Fruit fly (Drosophila melanogaster) whole organism, embryonic: Measurements from ENCODE around the gene PK1-R.

Source experiments
- Antp ChIP-seq: fragments of 200-800 bp; sonication (Bioruptor generic); optimal IDR thresholded peaks from 3 replicates; lab custom pipeline; 2016; ENCODE audit warnings: missing biosample characterization, missing genetic modification characterization
- Atf3 ChIP-seq: fragments of 200-800 bp; sonication (Bioruptor generic); optimal IDR thresholded peaks from 3 replicates; lab custom pipeline; 2016; ENCODE audit warnings: missing biosample characterization, missing genetic modification characterization
- CG10366 ChIP-seq: fragments of 200-800 bp; sonication (Bioruptor generic); IDR thresholded peaks from 2 replicates; pipeline ENCODE4 v1.3.6; 2022; ENCODE audit warnings: missing biosample characterization, missing genetic modification characterization
- CG11085 ChIP-seq: fragments of 200-800 bp; sonication (Bioruptor generic); IDR thresholded peaks from 2 replicates; pipeline ENCODE4 v1.3.6; 2022; ENCODE audit warnings: missing biosample characterization, missing genetic modification characterization
- CG11247 ChIP-seq: fragments of 200-800 bp; sonication (Bioruptor generic); IDR thresholded peaks from 2 replicates; pipeline ENCODE4 v1.3.6; 2022; ENCODE audit warnings: missing biosample characterization, missing genetic modification characterization
- CG11456 ChIP-seq: fragments of 200-800 bp; sonication (Bioruptor generic); IDR thresholded peaks from 3 replicates; pipeline ENCODE4 v1.3.6; 2022; ENCODE audit warnings: missing biosample characterization, missing genetic modification characterization
- CG13123 ChIP-seq: fragments of 200-800 bp; sonication (Bioruptor generic); optimal IDR thresholded peaks from 2 replicates; lab custom pipeline; 2016; ENCODE audit warnings: missing biosample characterization, missing genetic modification characterization
- CG15696 ChIP-seq: fragments of 200-800 bp; sonication (Bioruptor generic); optimal IDR thresholded peaks from 2 replicates; lab custom pipeline; 2019; ENCODE audit warnings: missing biosample characterization, mild to moderate bottlenecking, missing genetic modification characterization, moderate library complexity
- CG1647 ChIP-seq: fragments of 200-800 bp; sonication (Bioruptor generic); optimal IDR thresholded peaks from 3 replicates; lab custom pipeline; 2016; ENCODE audit warnings: missing biosample characterization, missing genetic modification characterization
- CG17361 ChIP-seq: fragments of 200-800 bp; sonication (Bioruptor generic); IDR thresholded peaks from 3 replicates; pipeline ENCODE4 v1.3.6; 2022; ENCODE audit warnings: missing biosample characterization, missing genetic modification characterization
- CG18599 ChIP-seq: fragments of 200-800 bp; sonication (Bioruptor generic); optimal IDR thresholded peaks from 3 replicates; lab custom pipeline; 2017; ENCODE audit warnings: missing biosample characterization, missing genetic modification characterization, mild to moderate bottlenecking, moderate library complexity, missing genetic modification reagents
- CG18619 ChIP-seq: fragments of 200-800 bp; sonication (Bioruptor generic); optimal IDR thresholded peaks from 3 replicates; lab custom pipeline; 2017; ENCODE audit warnings: missing biosample characterization, mild to moderate bottlenecking, missing genetic modification characterization
- CG2875 ChIP-seq: fragments of 200-800 bp; sonication (Bioruptor generic); optimal IDR thresholded peaks from 2 replicates; lab custom pipeline; 2017; ENCODE audit warnings: missing biosample characterization, mild to moderate bottlenecking, missing genetic modification characterization, missing genetic modification reagents
- CG3163 ChIP-seq: fragments of 200-800 bp; sonication (Bioruptor generic); optimal IDR thresholded peaks from 3 replicates; lab custom pipeline; 2016; ENCODE audit warnings: missing biosample characterization, missing genetic modification characterization
- CG33557 ChIP-seq: fragments of 200-800 bp; sonication (Bioruptor generic); optimal IDR thresholded peaks from 2 replicates; lab custom pipeline; 2019; ENCODE audit warnings: missing biosample characterization, mild to moderate bottlenecking, missing genetic modification characterization, moderate library complexity
- CG34376 ChIP-seq: fragments of 200-800 bp; sonication (Bioruptor generic); optimal IDR thresholded peaks from 2 replicates; lab custom pipeline; 2018; ENCODE audit warnings: missing biosample characterization, mild to moderate bottlenecking, missing genetic modification characterization
- CG34422 ChIP-seq: fragments of 200-800 bp; sonication (Bioruptor generic); IDR thresholded peaks from 3 replicates; pipeline ENCODE4 v1.3.6; 2022; ENCODE audit warnings: missing biosample characterization, missing genetic modification characterization
- CG3726 ChIP-seq: fragments of 200-800 bp; sonication (Bioruptor generic); IDR thresholded peaks from 3 replicates; pipeline ENCODE4, ENCODE4 v1.3.6; 2022; ENCODE audit warnings: missing biosample characterization, missing genetic modification characterization
- CG4360 ChIP-seq: fragments of 200-800 bp; sonication (Bioruptor generic); IDR thresholded peaks from 2 replicates; pipeline ENCODE4 v1.3.6; 2022; ENCODE audit warnings: missing biosample characterization, missing genetic modification characterization
- CG6689 ChIP-seq: fragments of 200-800 bp; sonication (Bioruptor generic); IDR thresholded peaks from 2 replicates; pipeline ENCODE4 v1.3.6; 2022; ENCODE audit warnings: missing biosample characterization, missing genetic modification characterization
- CG9609 ChIP-seq: fragments of 200-800 bp; sonication (Bioruptor generic); optimal IDR thresholded peaks from 3 replicates; lab custom pipeline; 2016; ENCODE audit warnings: missing biosample characterization, missing genetic modification characterization
- D19B ChIP-seq: fragments of 200-800 bp; sonication (Bioruptor generic); optimal IDR thresholded peaks from 2 replicates; lab custom pipeline; 2017; ENCODE audit warnings: missing biosample characterization, mild to moderate bottlenecking, missing genetic modification characterization
- Dek ChIP-seq: fragments of 200-800 bp; sonication (Bioruptor generic); optimal IDR thresholded peaks from 3 replicates; lab custom pipeline; 2019; ENCODE audit warnings: missing biosample characterization, mild to moderate bottlenecking, missing genetic modification characterization, moderate library complexity
- Dip3 ChIP-seq: fragments of 200-800 bp; sonication (Bioruptor generic); optimal IDR thresholded peaks from 3 replicates; lab custom pipeline; 2016; ENCODE audit warnings: missing biosample characterization, missing genetic modification characterization
- Drgx ChIP-seq: fragments of 200-800 bp; sonication (Bioruptor generic); IDR thresholded peaks from 2 replicates; pipeline ENCODE4 v1.3.6; 2022; ENCODE audit warnings: missing biosample characterization, missing genetic modification characterization
- E2f2 ChIP-seq: fragments of 200-800 bp; sonication (Bioruptor generic); IDR thresholded peaks from 2 replicates; pipeline ENCODE4 v1.3.6; 2022; ENCODE audit warnings: missing biosample characterization, missing genetic modification characterization
- Hey ChIP-seq: fragments of 200-800 bp; sonication (Bioruptor generic); optimal IDR thresholded peaks from 3 replicates; lab custom pipeline; 2018; ENCODE audit warnings: missing biosample characterization, mild to moderate bottlenecking, missing genetic modification characterization
- Hr51 ChIP-seq, 2 experiments: fragments of 200-800 bp; sonication (Bioruptor generic); optimal IDR thresholded peaks; 2 replicates in 1 of 2; 3 replicates in 1 of 2; lab custom pipeline; 2016 to 2018; ENCODE audit warnings: missing biosample characterization in 2 of 2, missing genetic modification characterization in 2 of 2, mild to moderate bottlenecking in 1 of 2, moderate library complexity in 1 of 2
- Hsf ChIP-seq: fragments of 200-800 bp; sonication (Bioruptor generic); optimal IDR thresholded peaks from 3 replicates; lab custom pipeline; 2016; ENCODE audit warnings: missing biosample characterization, missing genetic modification characterization
- Meics ChIP-seq: fragments of 200-800 bp; sonication (Bioruptor generic); optimal IDR thresholded peaks from 2 replicates; lab custom pipeline; 2017; ENCODE audit warnings: missing biosample characterization, mild to moderate bottlenecking, missing genetic modification characterization
- NFAT ChIP-seq: fragments of 200-800 bp; sonication (Bioruptor generic); IDR thresholded peaks from 2 replicates; pipeline ENCODE4 v1.3.6; 2022; ENCODE audit warnings: missing biosample characterization, missing genetic modification characterization
- Opbp ChIP-seq: fragments of 200-800 bp; sonication (Bioruptor generic); IDR thresholded peaks from 3 replicates; pipeline ENCODE4 v1.3.6; 2022; ENCODE audit warnings: missing biosample characterization, missing genetic modification characterization; ENCODE audit not compliant: partially characterized antibody
- Sox100B ChIP-seq: fragments of 200-800 bp; sonication (Bioruptor generic); optimal IDR thresholded peaks from 3 replicates; lab custom pipeline; 2018; ENCODE audit warnings: missing biosample characterization, mild to moderate bottlenecking, missing genetic modification characterization
- Xbp1 ChIP-seq: fragments of 200-800 bp; sonication (Bioruptor generic); optimal IDR thresholded peaks from 3 replicates; lab custom pipeline; 2016; ENCODE audit warnings: missing biosample characterization, mild to moderate bottlenecking, missing genetic modification characterization
- YL-1 ChIP-seq: fragments of 200-800 bp; sonication (Bioruptor generic); optimal IDR thresholded peaks from 3 replicates; lab custom pipeline; 2017; ENCODE audit warnings: missing biosample characterization, mild to moderate bottlenecking, missing genetic modification characterization
- bcd ChIP-seq: fragments of 200-800 bp; sonication (Bioruptor generic); optimal IDR thresholded peaks from 2 replicates; lab custom pipeline; 2017; ENCODE audit warnings: missing biosample characterization, mild to moderate bottlenecking, missing genetic modification characterization
- corto ChIP-seq: fragments of 200-800 bp; sonication (Bioruptor generic); optimal IDR thresholded peaks from 2 replicates; lab custom pipeline; 2016; ENCODE audit warnings: missing biosample characterization, mild to moderate bottlenecking, missing genetic modification characterization, moderate library complexity
- dan ChIP-seq: fragments of 200-800 bp; sonication (Bioruptor generic); IDR thresholded peaks from 2 replicates; pipeline ENCODE4 v1.3.6; 2022; ENCODE audit warnings: missing biosample characterization, missing genetic modification characterization
- danr ChIP-seq: fragments of 200-800 bp; sonication (Bioruptor generic); IDR thresholded peaks from 2 replicates; pipeline ENCODE4 v1.3.6; 2022; ENCODE audit warnings: missing biosample characterization, missing genetic modification characterization
- dmrt11E ChIP-seq: fragments of 200-800 bp; sonication (Bioruptor generic); optimal IDR thresholded peaks from 3 replicates; lab custom pipeline; 2018; ENCODE audit warnings: missing biosample characterization, mild to moderate bottlenecking, missing genetic modification characterization, moderate library complexity
- gce ChIP-seq: fragments of 200-800 bp; sonication (Bioruptor generic); IDR thresholded peaks from 3 replicates; pipeline ENCODE4 v1.3.6; 2022; ENCODE audit warnings: missing biosample characterization, missing genetic modification characterization
- kay ChIP-seq: fragments of 200-800 bp; sonication (Bioruptor generic); optimal IDR thresholded peaks from 2 replicates; lab custom pipeline; 2016; ENCODE audit warnings: missing biosample characterization, missing genetic modification characterization
- lmd ChIP-seq: fragments of 200-800 bp; sonication (Bioruptor generic); IDR thresholded peaks from 2 replicates; pipeline ENCODE4 v1.3.6; 2022; ENCODE audit warnings: missing biosample characterization, missing genetic modification characterization
- ro ChIP-seq: fragments of 200-800 bp; sonication (Bioruptor generic); IDR thresholded peaks from 2 replicates; pipeline ENCODE4 v1.3.6; 2022; ENCODE audit warnings: missing biosample characterization, missing genetic modification characterization
- run ChIP-seq: fragments of 200-800 bp; sonication (Bioruptor generic); optimal IDR thresholded peaks from 3 replicates; lab custom pipeline; 2018; ENCODE audit warnings: missing biosample characterization, mild to moderate bottlenecking, missing genetic modification characterization
- shn ChIP-seq: fragments of 200-800 bp; sonication (Bioruptor generic); optimal IDR thresholded peaks from 3 replicates; lab custom pipeline; 2016; ENCODE audit warnings: missing biosample characterization, missing genetic modification characterization
- tap ChIP-seq: fragments of 200-800 bp; optimal IDR thresholded peaks from 3 replicates; lab custom pipeline; 2019; ENCODE audit warnings: missing biosample characterization, mild to moderate bottlenecking, missing genetic modification characterization, moderate library complexity
- tin ChIP-seq: fragments of 200-800 bp; sonication (Bioruptor generic); optimal IDR thresholded peaks from 3 replicates; lab custom pipeline; 2016; ENCODE audit warnings: missing biosample characterization, missing genetic modification characterization

The PK1-R gene

dm6 chr3R:14095428-14095827 lies 7.5 kb downstream of the PK1-R start (continued):
- no peak for TF ChIP-seq CG3726 (GFP tag; lab: Robert Waterston, UW)
- peak; percentile 39 for TF ChIP-seq CG6689
- TF ChIP-seq CG34422 = peak; percentile 66; the same call in 1 of the 3 replicates
- no peak for TF ChIP-seq Atf3 (GFP tag; lab: Kevin White, UChicago)

- TF ChIP-seq ro (GFP tag; lab: Robert Waterston, UW) (no peak), D19B (GFP tag; lab: Kevin White, UChicago) (no peak), CG17361 (GFP tag; lab: Robert Waterston, UW) (peak; percentile 36; the same call in 1 of the 3 replicates), Xbp1 (GFP tag; lab: Kevin White, UChicago) (peak; percentile 85), E2f2 (peak; percentile 39), Dek (tag; lab: Kevin White, UChicago) (peak; percentile 81), dan (GFP tag; lab: Robert Waterston, UW) (no peak), lmd (GFP tag; lab: Robert Waterston, UW) (peak; percentile 40; the same call in 1 of the 2 replicates), corto (GFP tag; lab: Kevin White, UChicago) (no peak), Hr51 (GFP tag; optimal IDR thresholded peaks at IDR 0.05; lab: Kevin White, UChicago) (peak; percentile 52 to 53), CG10366 (peak; percentile 65), Meics (GFP tag; lab: Kevin White, UChicago) (peak; percentile 57), Opbp (peak; percentile 65; the same call in 2 of the 3 replicates), CG11247 (GFP tag; lab: Robert Waterston, UW) (peak; percentile 60), Sox100B (GFP tag; lab: Kevin White, UChicago) (peak; percentile 36), CG34376 (GFP tag; lab: Kevin White, UChicago) (no peak), danr (0 out of 2 replicates have a peak, but pooled peaks have one; percentile 38), CG15696 (tag; lab: Kevin White, UChicago) (peak; percentile 52), bcd (GFP tag; lab: Kevin White, UChicago) (peak; percentile 31), shn (GFP tag; lab: Kevin White, UChicago) (peak; percentile 49), CG33557 (peak; percentile 30), dmrt11E (tag; lab: Kevin White, UChicago) (peak; percentile 49), CG2875 (peak; percentile 16), run (tag; lab: Kevin White, UChicago) (peak; percentile 4), CG9609 (GFP tag; lab: Kevin White, UChicago) (peak; percentile 44), Hsf (peak; percentile 67), CG11085 (GFP tag; lab: Robert Waterston, UW) (peak; percentile 46; the same call in 1 of the 2 replicates), NFAT (GFP tag; lab: Robert Waterston, UW) (peak; percentile 43; the same call in 1 of the 2 replicates), kay (GFP tag; lab: Kevin White, UChicago) (peak; percentile 5), CG18619 (peak; percentile 21), Dip3 (GFP tag; lab: Kevin White, UChicago) (peak; percentile 50), CG18599 (GFP tag; lab: Kevin White, UChicago) (peak; percentile 34), Hey (no peak), CG3163 (GFP tag; lab: Kevin White, UChicago) (peak; percentile 23), Drgx (GFP tag; lab: Robert Waterston, UW) (peak; percentile 13; the same call in 1 of the 2 replicates), CG11456 (peak; percentile 81), tap (tag; lab: Kevin White, UChicago) (peak; percentile 30), tin (GFP tag; lab: Kevin White, UChicago) (peak; percentile 67), CG13123 (no peak), Antp (GFP tag; lab: Kevin White, UChicago) (peak; percentile 33), CG1647 (GFP tag; lab: Kevin White, UChicago) (peak; percentile 4), YL-1 (peak; percentile 8), CG4360 (0 out of 2 replicates have a peak, but pooled peaks have one; percentile 28), gce (GFP tag; lab: Robert Waterston, UW) (no peak)
These were observed 13.9 kb downstream of the PK1-R start, which contains the start of gene Npc2b for dm6 chr3R:14088887-14089567. Gene Npc2b, plus strand, starts transcription at chr3R:14089517.
